Fruit fly (Drosophila melanogaster): ENCODE data around the gene hth.

hth gene

dm6 chr3R:10677245-10677902 lies 38.0 kb upstream of the hth start, which contains the start of gene CG6465 (continued):
- TF ChIP-seq Abd-B (GFP tag; optimal IDR thresholded peaks at IDR 0.05) (peak; percentile 57), CG8359 (GFP tag; optimal IDR thresholded peaks at IDR 0.05; ENCODE audit: borderline replicate concordance) (no peak), Xrp1 (GFP tag; IDR thresholded peaks at IDR 0.05) (peak; percentile 32; the same call in 1 of the 2 replicates), gem (tag; optimal IDR thresholded peaks at IDR 0.05) (peak; percentile 15), trh (GFP tag; optimal IDR thresholded peaks at IDR 0.05) (no peak), otp (GFP tag; IDR thresholded peaks at IDR 0.05) (no peak), CG2120 (GFP tag; optimal IDR thresholded peaks at IDR 0.05) (peak; percentile 25), CG3726 (GFP tag; IDR thresholded peaks at IDR 0.05) (no peak), CG14050 (GFP tag; IDR thresholded peaks at IDR 0.05) (no peak), CG11695 (GFP tag; IDR thresholded peaks at IDR 0.05) (no peak), Sry-δ (GFP tag; optimal IDR thresholded peaks at IDR 0.05) (no peak), pnt (GFP tag; optimal IDR thresholded peaks at IDR 0.05) (no peak), slp2 (GFP tag; optimal IDR thresholded peaks at IDR 0.05) (no peak), nom (GFP tag; optimal IDR thresholded peaks at IDR 0.05) (no peak), CG18476 (GFP tag; optimal IDR thresholded peaks at IDR 0.05) (no peak), CG15514 (GFP tag; optimal IDR thresholded peaks at IDR 0.05) (no peak), Hr51 (GFP tag; optimal IDR thresholded peaks at IDR 0.05) (no peak), CG3847 (GFP tag; IDR thresholded peaks at IDR 0.05) (no peak), eyg (GFP tag; optimal IDR thresholded peaks at IDR 0.05) (no peak), en (GFP tag; optimal IDR thresholded peaks at IDR 0.05) (no peak), cato (GFP tag; optimal IDR thresholded peaks at IDR 0.05; ENCODE audit: borderline replicate concordance) (no peak), fru (optimal IDR thresholded peaks at IDR 0.05) (no peak), CG34376 (GFP tag; optimal IDR thresholded peaks at IDR 0.05) (peak; percentile 38), Atf-2 (GFP tag; optimal IDR thresholded peaks at IDR 0.05) (no peak), CG14441 (GFP tag; IDR thresholded peaks at IDR 0.05) (no peak), Lhr (GFP tag; optimal IDR thresholded peaks at IDR 0.05) (peak; percentile 74), al (GFP tag; IDR thresholded peaks at IDR 0.05) (peak; percentile 34; the same call in 1 of the 2 replicates), CG7987 (GFP tag; optimal IDR thresholded peaks at IDR 0.05) (peak; percentile 6), eve (GFP tag; optimal IDR thresholded peaks at IDR 0.05) (peak in 1 of 2 experiments; percentile 79), Side (GFP tag; optimal IDR thresholded peaks at IDR 0.05) (no peak), Asciz (GFP tag; optimal IDR thresholded peaks at IDR 0.05) (peak; percentile 12), CG2202 (tag; optimal IDR thresholded peaks at IDR 0.05) (no peak), CG8281 (tag; optimal IDR thresholded peaks at IDR 0.05) (no peak), hth (optimal IDR thresholded peaks at IDR 0.05) (no peak), lola (GFP tag; optimal IDR thresholded peaks at IDR 0.05) (no peak), Kr (GFP tag; optimal IDR thresholded peaks at IDR 0.05) (no peak), Ada2b (GFP tag; IDR thresholded peaks at IDR 0.05) (no peak), CG12391 (tag; optimal IDR thresholded peaks at IDR 0.05) (no peak), Aef1 (GFP tag; IDR thresholded peaks at IDR 0.05) (no peak), danr (GFP tag; IDR thresholded peaks at IDR 0.05) (no peak), CrebB (tag; optimal IDR thresholded peaks at IDR 0.05) (no peak), CG17802 (tag; optimal IDR thresholded peaks at IDR 0.05) (no peak), CG5245 (GFP tag; optimal IDR thresholded peaks at IDR 0.05) (no peak), CG12744 (GFP tag; optimal IDR thresholded peaks at IDR 0.05) (no peak), CG12769 (tag; optimal IDR thresholded peaks at IDR 0.05) (peak; percentile 18), Spps (tag; optimal IDR thresholded peaks at IDR 0.05) (no peak), Ssrp (tag; optimal IDR thresholded peaks at IDR 0.05) (no peak), dimm (GFP tag; IDR thresholded peaks at IDR 0.05) (no peak), CG11504 (tag; optimal IDR thresholded peaks at IDR 0.05) (peak; percentile 69), CG12236 (GFP tag; optimal IDR thresholded peaks at IDR 0.05) (no peak), CG10366 (GFP tag; IDR thresholded peaks at IDR 0.05) (no peak)

Measured in whole organism, embryonic.